Worm (Caenorhabditis elegans) whole organism, mixed stage, embryonic: ENCODE results near the gene pmk-2.
A peak's percentile ranks its signal among the peaks of the same experiment; 100 is the strongest.

Experiments
- M03D4.4 ChIP-seq: sonication (generic microtip); optimal IDR thresholded peaks from 2 replicates; lab custom pipeline; 2017; ENCODE audit warnings: mild to moderate bottlenecking, missing genetic modification characterization, missing compliant biosample characterization
- bed-3 ChIP-seq: fragments of 200-800 bp; sonication (Bioruptor generic); optimal IDR thresholded peaks from 3 replicates; lab custom pipeline; 2018; ENCODE audit warnings: mild to moderate bottlenecking, missing genetic modification characterization, moderate library complexity, missing compliant biosample characterization
- blmp-1 ChIP-seq: fragments of 150-350 bp; optimal IDR thresholded peaks from 2 replicates; lab custom pipeline; 2014; ENCODE audit warnings: missing biosample characterization, missing genetic modification characterization
- ceh-43 ChIP-seq: fragments of 200-800 bp; sonication (Bioruptor generic); optimal IDR thresholded peaks from 2 replicates; lab custom pipeline; 2018; ENCODE audit warnings: mild to moderate bottlenecking, missing genetic modification characterization, moderate library complexity, missing compliant biosample characterization
- ces-1 ChIP-seq: fragments of 150-350 bp; optimal IDR thresholded peaks from 2 replicates; lab custom pipeline; 2014; ENCODE audit warnings: missing biosample characterization, missing genetic modification reagents, missing genetic modification characterization
- cnd-1 ChIP-seq: fragments of 200-800 bp; sonication (Bioruptor generic); optimal IDR thresholded peaks from 2 replicates; lab custom pipeline; 2018; ENCODE audit warnings: mild to moderate bottlenecking, missing genetic modification characterization, missing compliant biosample characterization
- drap-1 ChIP-seq: fragments of 200-800 bp; sonication (Bioruptor generic); optimal IDR thresholded peaks from 3 replicates; lab custom pipeline; 2018; ENCODE audit warnings: mild to moderate bottlenecking, missing genetic modification characterization, missing compliant biosample characterization
- elt-1 ChIP-seq: sonication (generic microtip); optimal IDR thresholded peaks from 2 replicates; lab custom pipeline; 2017; ENCODE audit warnings: missing genetic modification characterization, mild to moderate bottlenecking, missing compliant biosample characterization, antibody characterized with exemption, moderate library complexity, borderline replicate concordance; ENCODE audit not compliant: insufficient read depth
- elt-3 ChIP-seq: fragments of 150-350 bp; optimal IDR thresholded peaks from 2 replicates; lab custom pipeline; 2014; ENCODE audit warnings: missing biosample characterization, missing genetic modification characterization
- ham-2 ChIP-seq: fragments of 200-800 bp; sonication (Bioruptor generic); optimal IDR thresholded peaks from 2 replicates; lab custom pipeline; 2018; ENCODE audit warnings: mild to moderate bottlenecking, missing genetic modification characterization, missing compliant biosample characterization
- hlh-1 ChIP-seq: fragments of 150-350 bp; optimal IDR thresholded peaks from 2 replicates; lab custom pipeline; 2014; ENCODE audit warnings: missing biosample characterization, missing genetic modification reagents, missing genetic modification characterization
- lin-13 ChIP-seq: fragments of 150-350 bp; optimal IDR thresholded peaks from 2 replicates; lab custom pipeline; 2014; ENCODE audit warnings: missing biosample characterization, missing genetic modification characterization
- lin-32 ChIP-seq: fragments of 200-800 bp; sonication (Bioruptor generic); optimal IDR thresholded peaks from 2 replicates; lab custom pipeline; 2018; ENCODE audit warnings: mild to moderate bottlenecking, missing genetic modification characterization, missing compliant biosample characterization
- mab-5 ChIP-seq: fragments of 150-350 bp; optimal IDR thresholded peaks from 2 replicates; lab custom pipeline; 2014; ENCODE audit warnings: missing biosample characterization, missing genetic modification characterization
- mep-1 ChIP-seq: fragments of 150-350 bp; optimal IDR thresholded peaks from 2 replicates; lab custom pipeline; 2017; ENCODE audit warnings: missing biosample characterization, missing genetic modification reagents, missing genetic modification characterization, inconsistent platforms
- mls-2 ChIP-seq: sonication (generic microtip); optimal IDR thresholded peaks from 2 replicates; lab custom pipeline; 2016; ENCODE audit warnings: mild to moderate bottlenecking, missing genetic modification characterization, moderate library complexity, missing compliant biosample characterization
- nhr-2 ChIP-seq: fragments of 150-350 bp; optimal IDR thresholded peaks from 2 replicates; lab custom pipeline; 2014; ENCODE audit warnings: missing biosample characterization, missing genetic modification characterization
- nhr-237 ChIP-seq: fragments of 150-350 bp; optimal IDR thresholded peaks from 2 replicates; lab custom pipeline; 2014; ENCODE audit warnings: missing biosample characterization, missing genetic modification characterization
- nhr-76 ChIP-seq: sonication (generic microtip); optimal IDR thresholded peaks from 2 replicates; lab custom pipeline; 2017; ENCODE audit warnings: missing biosample characterization, missing genetic modification characterization
- pha-4 ChIP-seq: fragments of 150-350 bp; optimal IDR thresholded peaks from 2 replicates; lab custom pipeline; 2018; ENCODE audit warnings: missing biosample characterization, missing genetic modification reagents, missing genetic modification characterization
- snpc-4 ChIP-seq: fragments of 150-350 bp; optimal IDR thresholded peaks from 2 replicates; lab custom pipeline; 2014; ENCODE audit warnings: missing biosample characterization, missing genetic modification characterization
- sptf-1 ChIP-seq: sonication (generic microtip); optimal IDR thresholded peaks from 2 replicates; lab custom pipeline; 2017; ENCODE audit warnings: mild to moderate bottlenecking, missing genetic modification characterization, moderate library complexity, missing compliant biosample characterization
- tbx-8 ChIP-seq: fragments of 200-800 bp; sonication (Bioruptor generic); optimal IDR thresholded peaks from 2 replicates; lab custom pipeline; 2018; ENCODE audit warnings: mild to moderate bottlenecking, missing genetic modification characterization, moderate library complexity, missing compliant biosample characterization
- unc-120 ChIP-seq: sonication (generic microtip); optimal IDR thresholded peaks from 2 replicates; lab custom pipeline; 2017; ENCODE audit warnings: missing genetic modification characterization, missing compliant biosample characterization; ENCODE audit not compliant: poor library complexity, severe bottlenecking
- unc-39 ChIP-seq: fragments of 150-350 bp; optimal IDR thresholded peaks from 2 replicates; lab custom pipeline; 2014; ENCODE audit warnings: missing biosample characterization, missing genetic modification characterization
- unc-62 ChIP-seq: fragments of 150-350 bp; optimal IDR thresholded peaks from 2 replicates; lab custom pipeline; 2014; ENCODE audit warnings: missing biosample characterization, missing genetic modification reagents, missing genetic modification characterization
- ztf-11 ChIP-seq: fragments of 150-350 bp; optimal IDR thresholded peaks from 2 replicates; lab custom pipeline; 2014; ENCODE audit warnings: missing biosample characterization, missing genetic modification characterization

pmk-2 gene

DNA sequence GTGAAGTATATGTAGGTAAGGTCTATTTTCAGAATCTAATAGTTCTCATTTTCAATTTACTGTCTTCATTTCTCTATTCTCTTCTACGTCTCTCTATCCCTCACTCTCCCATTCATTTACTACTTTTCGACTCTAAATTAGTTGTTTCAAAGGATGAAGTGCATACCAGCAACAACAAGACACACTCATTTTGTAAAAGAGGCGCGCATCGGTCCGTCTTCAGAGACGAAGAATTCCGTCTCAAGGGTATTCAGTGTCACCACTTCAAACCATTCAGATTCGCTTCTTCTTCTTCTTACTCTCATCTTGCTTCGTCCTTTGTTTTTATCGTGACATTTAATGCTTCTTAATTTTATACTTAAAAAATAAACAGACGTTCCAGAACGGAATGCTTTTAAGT is 28.1 kb downstream of the pmk-2 start:
- TF ChIP-seq lin-32 (no peak), nhr-237 (tag; lab: Kevin White, UChicago) (no peak), elt-1 (tag; lab: Kevin White, UChicago) (no peak), sptf-1 (tag; lab: Kevin White, UChicago) (no peak), elt-3 (tag; lab: Kevin White, UChicago) (no peak), ces-1 (no peak)

ce11 chrIV:8173610-8174009 is 30.3 kb downstream of the pmk-2 start:
- TF ChIP-seq unc-120 (tag; lab: Kevin White, UChicago) (no peak), lin-32 (no peak), blmp-1 (tag; lab: Kevin White, UChicago) (peak; percentile 83), unc-39 (tag; lab: Kevin White, UChicago) (no peak)
- TF ChIP-seq, all 35 proteins: peak for 1

ce11 chrIV:8174792-8175191 is 31.5 kb downstream of the pmk-2 start:
- TF ChIP-seq elt-1 (tag; lab: Kevin White, UChicago) (no peak), lin-13 (no peak), unc-62 (GFP tag; lab: Kevin White, UChicago) (no peak), ceh-43 (GFP tag; lab: Kevin White, UChicago) (no peak), nhr-237 (tag; lab: Kevin White, UChicago) (no peak), mep-1 (tag; lab: Kevin White, UChicago) (no peak), ces-1 (no peak), nhr-2 (tag; lab: Kevin White, UChicago) (no peak), drap-1 (GFP tag; lab: Kevin White, UChicago) (no peak), mls-2 (tag; lab: Kevin White, UChicago) (no peak), mab-5 (tag; lab: Kevin White, UChicago) (no peak), M03D4.4 (tag; lab: Kevin White, UChicago) (no peak), sptf-1 (tag; lab: Kevin White, UChicago) (no peak), cnd-1 (tag; lab: Kevin White, UChicago) (no peak), ham-2 (GFP tag; lab: Kevin White, UChicago) (no peak), tbx-8 (GFP tag; lab: Kevin White, UChicago) (no peak)
- TF ChIP-seq, all 35 proteins: peak for 0

DNA sequence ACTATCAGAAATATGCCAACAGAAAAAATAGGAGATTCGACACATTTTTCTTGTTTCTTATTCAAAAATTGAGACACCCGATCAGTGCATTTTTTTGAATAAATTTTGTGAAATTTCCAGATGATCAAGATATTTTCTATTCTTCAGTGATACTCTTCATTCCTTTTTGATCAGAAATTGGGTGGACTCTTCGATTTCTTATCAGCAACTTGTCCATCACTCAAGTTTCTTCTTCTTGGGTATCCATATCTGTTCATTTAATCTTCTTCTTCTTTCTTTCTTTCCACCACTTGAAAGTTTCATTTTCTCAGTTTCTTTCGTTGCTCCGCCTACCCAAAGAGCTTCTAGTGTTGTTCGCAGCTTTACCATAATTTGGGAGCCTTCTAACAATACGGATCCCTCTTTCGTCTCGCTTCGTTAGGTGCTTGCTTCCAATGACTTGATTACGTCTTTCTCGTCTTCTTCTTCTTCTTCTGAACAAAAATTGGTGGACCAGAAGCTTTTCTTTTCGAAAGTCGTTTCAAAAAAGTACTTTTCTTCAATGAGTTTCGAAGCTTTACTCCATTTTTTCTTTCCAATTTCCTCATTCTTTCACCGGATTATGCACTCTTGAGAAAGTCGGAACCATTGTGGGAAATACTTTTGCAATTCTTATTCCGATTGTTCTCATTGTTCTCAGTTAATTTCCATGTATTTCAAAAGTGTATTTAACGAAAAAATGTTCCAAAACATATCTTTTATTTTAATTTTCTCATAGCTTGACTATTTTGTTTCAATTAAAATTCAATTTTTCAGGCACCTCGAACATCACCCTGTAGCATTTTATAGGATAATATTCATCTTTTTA is 32.6 kb downstream of the pmk-2 start, which contains the start of gene pct-1:
pct-1 (plus strand) TSS at position 797 of the 847 bp plus-strand sequence.
- TF ChIP-seq ces-1 (peak; percentile 69), bed-3 (no peak), elt-3 (tag; lab: Kevin White, UChicago) (no peak), mab-5 (tag; lab: Kevin White, UChicago) (no peak), mls-2 (tag; lab: Kevin White, UChicago) (no peak), drap-1 (GFP tag; lab: Kevin White, UChicago) (no peak)
- TF ChIP-seq, all 35 proteins: peak for 1

DNA sequence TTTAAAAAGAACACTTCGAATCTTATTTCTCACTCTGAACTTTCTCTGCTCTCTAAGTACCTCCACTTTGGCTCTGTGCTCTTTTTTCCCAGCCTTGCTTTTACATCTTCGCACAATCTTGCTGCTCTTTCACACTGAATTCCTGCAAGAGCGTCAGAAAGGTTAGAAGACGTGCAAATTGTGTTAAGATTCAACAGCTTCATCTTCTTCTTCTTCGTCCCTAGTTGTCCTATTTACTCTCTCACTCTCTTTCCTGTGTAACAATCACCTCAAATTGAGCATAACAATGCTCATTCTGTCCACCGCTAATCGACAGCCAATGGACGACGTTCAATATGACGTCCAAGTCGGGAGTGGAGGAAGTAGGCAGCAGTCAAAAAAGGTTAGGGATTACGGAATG is 38.1 kb downstream of the pmk-2 start:
- no peak for TF ChIP-seq blmp-1 (tag; lab: Kevin White, UChicago)
- no peak for TF ChIP-seq snpc-4
- TF ChIP-seq unc-62 (GFP tag; lab: Kevin White, UChicago): no peak
- TF ChIP-seq ces-1: peak; percentile 87

DNA sequence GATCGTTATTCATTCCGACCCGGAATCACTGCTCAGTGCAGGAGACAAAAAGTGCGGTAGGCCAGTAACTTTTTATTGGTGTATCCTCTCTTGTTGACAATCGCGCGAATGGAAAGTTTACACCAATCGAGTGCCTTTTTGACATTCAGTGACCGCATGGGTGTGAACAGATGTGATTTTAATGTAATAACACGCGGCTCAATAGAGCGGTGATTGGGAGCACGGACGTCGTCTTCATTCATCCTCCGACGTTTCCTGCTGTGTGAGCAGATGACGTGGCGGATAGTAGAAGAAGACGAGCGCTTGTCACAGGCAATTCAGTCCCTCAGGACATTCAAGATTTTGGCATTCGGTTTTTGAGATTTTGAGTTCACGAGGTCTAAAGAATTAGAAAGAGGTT is 39.3 kb downstream of the pmk-2 start:
- TF ChIP-seq hlh-1 (tag; lab: Kevin White, UChicago) (peak; percentile 15), nhr-2 (tag; lab: Kevin White, UChicago) (peak; percentile 55), ces-1 (peak; percentile 80), mep-1 (tag; lab: Kevin White, UChicago) (no peak), cnd-1 (tag; lab: Kevin White, UChicago) (peak; percentile 61), nhr-76 (no peak), ztf-11 (peak; percentile 12), pha-4 (tag; lab: Kevin White, UChicago) (peak; percentile 13)
